Fruit fly (Drosophila melanogaster): ENCODE data around the gene CG14410.

DNA sequence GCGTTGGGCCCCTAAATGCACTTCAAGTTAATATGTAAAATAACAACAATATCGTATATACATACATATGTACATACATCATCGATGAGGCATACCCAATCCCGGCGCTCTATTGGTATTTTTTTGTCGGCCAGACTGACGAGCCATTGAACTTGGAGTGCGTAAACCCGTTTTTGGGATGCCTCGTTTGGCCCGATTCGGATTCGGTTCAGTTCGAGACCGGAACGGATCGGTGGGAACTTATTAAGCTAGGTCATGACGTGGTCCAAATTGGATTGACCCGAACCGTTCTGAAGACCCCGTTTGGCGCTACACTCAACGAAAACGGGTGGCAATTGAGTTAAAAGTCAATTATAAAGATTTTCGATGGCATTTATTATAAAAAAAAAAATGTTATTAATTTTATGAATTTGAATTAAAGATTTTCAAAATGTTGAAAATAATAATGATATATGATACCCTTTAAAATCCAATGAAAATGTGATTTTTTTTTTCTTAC, 9.6 kb downstream of the CG14410 start:
- TF ChIP-seq cic (GFP tag; optimal IDR thresholded peaks at IDR 0.05) (no peak), Hr96 (GFP tag; optimal IDR thresholded peaks at IDR 0.05) (no peak)
